Worm (Caenorhabditis elegans) whole organism, mixed stage, embryonic: ENCODE results near the gene fbxb-37.

ENCODE experiments used
- blmp-1 ChIP-seq: fragments of 150-350 bp; optimal IDR thresholded peaks from 2 replicates; lab custom pipeline; 2014; ENCODE audit warnings: missing biosample characterization, missing genetic modification characterization
- drap-1 ChIP-seq: fragments of 200-800 bp; sonication (Bioruptor generic); optimal IDR thresholded peaks from 3 replicates; lab custom pipeline; 2018; ENCODE audit warnings: mild to moderate bottlenecking, missing genetic modification characterization, missing compliant biosample characterization
- elt-1 ChIP-seq: sonication (generic microtip); optimal IDR thresholded peaks from 2 replicates; lab custom pipeline; 2017; ENCODE audit warnings: missing genetic modification characterization, mild to moderate bottlenecking, missing compliant biosample characterization, antibody characterized with exemption, moderate library complexity, borderline replicate concordance; ENCODE audit not compliant: insufficient read depth
- elt-3 ChIP-seq: fragments of 150-350 bp; optimal IDR thresholded peaks from 2 replicates; lab custom pipeline; 2014; ENCODE audit warnings: missing biosample characterization, missing genetic modification characterization
- lin-13 ChIP-seq: fragments of 150-350 bp; optimal IDR thresholded peaks from 2 replicates; lab custom pipeline; 2014; ENCODE audit warnings: missing biosample characterization, missing genetic modification characterization
- lsy-2 ChIP-seq: fragments of 150-350 bp; optimal IDR thresholded peaks from 2 replicates; lab custom pipeline; 2014; ENCODE audit warnings: missing biosample characterization, missing genetic modification characterization
- mab-5 ChIP-seq: fragments of 150-350 bp; optimal IDR thresholded peaks from 2 replicates; lab custom pipeline; 2014; ENCODE audit warnings: missing biosample characterization, missing genetic modification characterization
- mep-1 ChIP-seq: fragments of 150-350 bp; optimal IDR thresholded peaks from 2 replicates; lab custom pipeline; 2017; ENCODE audit warnings: missing biosample characterization, missing genetic modification reagents, missing genetic modification characterization, inconsistent platforms
- nhr-28 ChIP-seq: fragments of 150-350 bp; optimal IDR thresholded peaks from 2 replicates; lab custom pipeline; 2014; ENCODE audit warnings: missing biosample characterization, missing genetic modification characterization
- nhr-76 ChIP-seq: sonication (generic microtip); optimal IDR thresholded peaks from 2 replicates; lab custom pipeline; 2017; ENCODE audit warnings: missing biosample characterization, missing genetic modification characterization
- pha-4 ChIP-seq: fragments of 150-350 bp; optimal IDR thresholded peaks from 2 replicates; lab custom pipeline; 2018; ENCODE audit warnings: missing biosample characterization, missing genetic modification reagents, missing genetic modification characterization
- snpc-4 ChIP-seq: fragments of 150-350 bp; optimal IDR thresholded peaks from 2 replicates; lab custom pipeline; 2014; ENCODE audit warnings: missing biosample characterization, missing genetic modification characterization
- tbx-8 ChIP-seq: fragments of 200-800 bp; sonication (Bioruptor generic); optimal IDR thresholded peaks from 2 replicates; lab custom pipeline; 2018; ENCODE audit warnings: mild to moderate bottlenecking, missing genetic modification characterization, moderate library complexity, missing compliant biosample characterization
- zip-8 ChIP-seq: fragments of 150-350 bp; optimal IDR thresholded peaks from 2 replicates; lab custom pipeline; 2014; ENCODE audit warnings: missing biosample characterization, missing genetic modification characterization

DNA sequence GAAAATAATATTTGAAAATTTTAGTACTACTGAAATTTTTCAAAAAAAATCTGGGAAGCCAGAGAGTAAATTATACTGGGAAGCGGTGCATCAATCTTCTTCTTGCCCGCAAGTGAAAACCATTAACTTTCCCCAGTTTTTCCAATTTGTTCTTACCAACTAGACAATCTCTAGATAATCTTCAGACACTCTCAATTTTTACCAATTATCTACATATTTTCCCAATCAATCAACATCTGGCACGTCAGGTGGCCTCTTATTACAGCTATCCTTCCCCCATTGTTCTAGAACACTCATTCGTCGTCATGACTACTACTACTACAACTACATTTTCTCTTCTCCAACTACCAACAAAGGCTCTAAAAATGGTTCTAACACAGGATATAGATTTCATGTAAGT lies 29.2 kb downstream of the fbxb-37 start, which contains the start of gene fbxb-6:
- no peak for TF ChIP-seq nhr-76 (tag; lab: Kevin White, UChicago)
- no peak for TF ChIP-seq mep-1 (tag; lab: Kevin White, UChicago)
- TF ChIP-seq lsy-2 (tag; lab: Kevin White, UChicago), result no peak
- TF ChIP-seq lin-13 (tag; lab: Kevin White, UChicago), result no peak
- no peak for TF ChIP-seq drap-1 (GFP tag; lab: Kevin White, UChicago)
- TF ChIP-seq pha-4 (tag; lab: Kevin White, UChicago), result no peak
- TF ChIP-seq snpc-4, result no peak
- TF ChIP-seq blmp-1, result no peak
- no peak for TF ChIP-seq elt-1 (tag; lab: Kevin White, UChicago)
- no peak for TF ChIP-seq elt-3 (tag; lab: Kevin White, UChicago)
- TF ChIP-seq zip-8 (tag; lab: Kevin White, UChicago), result no peak
- TF ChIP-seq mab-5 (tag; lab: Kevin White, UChicago), result no peak
- TF ChIP-seq nhr-28 (tag; lab: Kevin White, UChicago), result no peak
- no peak for TF ChIP-seq tbx-8 (GFP tag; lab: Kevin White, UChicago)
